Worm (Caenorhabditis elegans): ENCODE results near the gene Y42H9AR.2.

DNA sequence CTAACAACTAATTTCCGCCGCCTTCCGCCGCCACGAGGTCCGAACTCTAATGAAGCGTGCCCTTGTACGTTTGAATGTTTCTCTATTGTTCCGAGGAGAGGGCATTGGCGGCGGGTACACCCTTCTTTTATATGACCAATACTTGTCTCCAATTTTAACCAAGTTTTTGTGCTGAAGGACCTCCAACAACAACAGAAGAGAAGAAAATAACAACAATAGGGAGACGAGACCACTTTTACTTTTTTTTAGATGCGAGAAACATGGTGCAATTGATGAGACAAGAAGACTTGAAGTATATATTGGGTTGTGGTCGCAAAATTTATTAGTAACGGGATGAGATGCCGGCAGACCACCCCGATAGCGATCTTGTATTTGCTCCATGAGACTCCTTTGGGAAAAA, 28.8 kb upstream of the Y42H9AR.2 start:
- TF ChIP-seq lin-13 (GFP tag; optimal IDR thresholded peaks at IDR 0.05) (no peak), ama-1 (optimal IDR thresholded peaks at IDR 0.05) (no peak), unc-62 (GFP tag; optimal IDR thresholded peaks at IDR 0.05) (no peak), egl-27 (tag; optimal IDR thresholded peaks at IDR 0.05) (no peak), snpc-4 (tag; optimal IDR thresholded peaks at IDR 0.05) (no peak), elt-1 (tag; optimal IDR thresholded peaks at IDR 0.05) (no peak), nhr-12 (tag; optimal IDR thresholded peaks at IDR 0.05) (no peak), dmd-4 (tag; optimal IDR thresholded peaks at IDR 0.05) (no peak)

All from whole organism, L2 larva.